Worm (Caenorhabditis elegans): ENCODE measurements around the gene F02A9.7.

Gene F02A9.7

ce11 chrIII:9075539-9075938, at the start of gene F02A9.7:
TSS of gene F02A9.7 (minus strand) at chrIII:9075639.
- TF ChIP-seq him-1 (tag; optimal IDR thresholded peaks at IDR 0.05) (no peak), W03F9.2 (tag; optimal IDR thresholded peaks at IDR 0.05) (no peak), dao-5 (tag; optimal IDR thresholded peaks at IDR 0.05) (no peak)

ce11 chrIII:9118921-9119606, 43.6 kb upstream of the F02A9.7 start, which contains the start of gene ced-11:
TSS of gene ced-11 (plus strand) at chrIII:9119556.
- TF ChIP-seq him-1 (tag; optimal IDR thresholded peaks at IDR 0.05) (no peak), W03F9.2 (tag; optimal IDR thresholded peaks at IDR 0.05) (no peak), dao-5 (tag; optimal IDR thresholded peaks at IDR 0.05) (no peak)

- no peak for TF ChIP-seq dao-5 (tag; optimal IDR thresholded peaks at IDR 0.05)
- no peak for TF ChIP-seq him-1 (tag; optimal IDR thresholded peaks at IDR 0.05)
- no peak for TF ChIP-seq W03F9.2 (tag; optimal IDR thresholded peaks at IDR 0.05)
Measured at ce11 chrIII:9118314-9118850, 42.9 kb upstream of the F02A9.7 start, which contains the start of gene grl-11. TSS of gene grl-11 (minus strand) at chrIII:9118364.

ce11 chrIII:9115745-9116144, 40.3 kb upstream of the F02A9.7 start:
- no peak for TF ChIP-seq W03F9.2 (tag; optimal IDR thresholded peaks at IDR 0.05)

- no peak for TF ChIP-seq dao-5 (tag; optimal IDR thresholded peaks at IDR 0.05)
- TF ChIP-seq him-1 (tag; optimal IDR thresholded peaks at IDR 0.05) = no peak
- no peak for TF ChIP-seq W03F9.2 (tag; optimal IDR thresholded peaks at IDR 0.05)
Measured at ce11 chrIII:9114649-9115048, 39.2 kb upstream of the F02A9.7 start, which contains the start of gene ZK512.1. TSS of gene ZK512.1 (plus strand) at chrIII:9114949.

DNA sequence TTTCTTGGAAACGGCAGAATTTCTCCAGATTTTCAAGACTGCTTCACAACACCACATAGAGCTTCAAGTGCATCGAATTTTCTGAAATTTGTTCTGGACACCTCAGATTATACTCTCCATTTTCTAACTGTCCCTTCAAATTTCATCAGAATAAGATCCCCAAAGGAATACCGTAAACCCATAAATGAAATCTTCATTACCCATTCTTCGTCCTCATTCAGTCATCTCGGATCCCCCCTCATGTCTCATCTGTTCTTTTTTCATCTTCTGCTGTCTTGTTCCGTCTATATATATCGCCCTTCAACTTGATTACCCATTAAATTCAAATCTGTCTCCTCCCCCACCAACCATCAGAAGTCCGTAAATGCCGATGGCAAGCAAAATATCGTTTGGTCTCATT, 38.6 kb upstream of the F02A9.7 start:
- TF ChIP-seq him-1 (tag; optimal IDR thresholded peaks at IDR 0.05) = no peak
- no peak for TF ChIP-seq W03F9.2 (tag; optimal IDR thresholded peaks at IDR 0.05)
- TF ChIP-seq dao-5 (tag; optimal IDR thresholded peaks at IDR 0.05) = no peak

DNA sequence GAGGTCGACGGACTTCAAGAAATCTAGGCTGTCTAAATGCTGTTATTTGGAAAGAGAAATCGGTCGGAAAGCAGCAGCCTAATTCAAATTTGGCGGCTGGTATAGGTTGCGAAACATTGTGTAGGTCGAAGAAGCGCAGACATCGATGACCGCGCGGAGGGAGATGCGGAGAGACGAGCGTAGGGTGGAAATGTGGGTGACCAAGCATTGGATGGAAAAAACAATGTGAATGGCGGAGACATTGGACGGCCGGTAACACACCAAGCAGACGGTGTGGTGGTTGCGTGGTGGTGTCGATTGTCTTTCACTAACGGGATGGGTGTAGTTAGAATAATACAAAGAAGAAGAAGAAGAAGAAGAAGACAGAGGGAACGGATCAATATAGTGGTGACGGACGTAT, 37.0 kb upstream of the F02A9.7 start:
- TF ChIP-seq him-1 (tag; optimal IDR thresholded peaks at IDR 0.05) = no peak
- no peak for TF ChIP-seq W03F9.2 (tag; optimal IDR thresholded peaks at IDR 0.05)
- no peak for TF ChIP-seq dao-5 (tag; optimal IDR thresholded peaks at IDR 0.05)

DNA sequence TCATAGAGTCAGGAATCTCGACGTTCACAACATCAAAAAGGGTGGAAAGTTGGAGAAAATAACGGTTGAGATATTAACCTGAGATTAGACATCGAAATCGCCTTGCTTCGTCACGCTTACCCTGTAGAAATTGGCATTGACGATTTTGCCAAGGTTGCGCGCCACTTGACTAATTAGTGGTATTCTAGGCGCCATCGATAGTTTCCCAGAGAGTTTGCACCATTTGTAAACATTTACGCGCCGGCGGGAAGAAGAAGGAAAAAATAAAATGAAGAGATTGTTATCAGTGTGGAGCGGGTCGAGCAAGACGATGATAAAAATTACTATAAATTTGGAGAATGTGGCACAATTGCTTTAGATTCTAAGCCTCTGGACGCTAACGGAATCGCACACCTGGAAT, 34.8 kb upstream of the F02A9.7 start:
- TF ChIP-seq W03F9.2 (tag; optimal IDR thresholded peaks at IDR 0.05) = no peak
- TF ChIP-seq him-1 (tag; optimal IDR thresholded peaks at IDR 0.05) = no peak
- TF ChIP-seq dao-5 (tag; optimal IDR thresholded peaks at IDR 0.05) = no peak

ce11 chrIII:9109726-9110125, 34.3 kb upstream of the F02A9.7 start:
- TF ChIP-seq dao-5 (tag; optimal IDR thresholded peaks at IDR 0.05) = no peak
- no peak for TF ChIP-seq W03F9.2 (tag; optimal IDR thresholded peaks at IDR 0.05)
- no peak for TF ChIP-seq him-1 (tag; optimal IDR thresholded peaks at IDR 0.05)

ce11 chrIII:9109172-9109571, 33.7 kb upstream of the F02A9.7 start, which contains the start of gene cya-1:
TSS of gene cya-1 (minus strand) at chrIII:9109272.
- no peak for TF ChIP-seq dao-5 (tag; optimal IDR thresholded peaks at IDR 0.05)
- no peak for TF ChIP-seq W03F9.2 (tag; optimal IDR thresholded peaks at IDR 0.05)
- no peak for TF ChIP-seq him-1 (tag; optimal IDR thresholded peaks at IDR 0.05)

DNA sequence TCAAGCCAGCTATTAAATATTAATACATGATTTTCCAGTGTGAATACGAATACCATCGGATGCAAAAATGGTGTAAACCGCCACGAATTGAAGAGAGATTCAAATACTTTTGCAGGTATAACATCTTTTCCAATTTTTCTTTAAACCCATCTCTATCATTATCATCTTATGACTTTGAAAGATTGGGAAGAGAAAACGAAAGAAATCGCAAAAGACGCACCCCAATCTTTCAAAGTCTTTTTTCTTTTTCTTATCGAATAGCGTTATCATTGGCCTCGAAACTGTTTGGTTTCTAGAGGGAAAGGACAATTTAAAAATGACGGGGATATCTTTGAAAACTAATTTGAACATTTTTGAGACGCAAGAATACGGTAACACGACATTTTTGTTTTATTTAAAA, 30.2 kb upstream of the F02A9.7 start:
- TF ChIP-seq W03F9.2 (tag; optimal IDR thresholded peaks at IDR 0.05) = no peak
- TF ChIP-seq dao-5 (tag; optimal IDR thresholded peaks at IDR 0.05) = no peak
- TF ChIP-seq him-1 (tag; optimal IDR thresholded peaks at IDR 0.05) = no peak

ce11 chrIII:9104060-9104459, 28.6 kb upstream of the F02A9.7 start:
- TF ChIP-seq W03F9.2 (tag; optimal IDR thresholded peaks at IDR 0.05) (no peak), him-1 (tag; optimal IDR thresholded peaks at IDR 0.05) (peak; percentile 8)

- no peak for TF ChIP-seq him-1 (tag; optimal IDR thresholded peaks at IDR 0.05)
- no peak for TF ChIP-seq dao-5 (tag; optimal IDR thresholded peaks at IDR 0.05)
- TF ChIP-seq W03F9.2 (tag; optimal IDR thresholded peaks at IDR 0.05) = no peak
Measured at ce11 chrIII:9103643-9104042, 28.2 kb upstream of the F02A9.7 start, which contains the start of gene dos-1. TSS of gene dos-1 (plus strand) at chrIII:9103943.

DNA sequence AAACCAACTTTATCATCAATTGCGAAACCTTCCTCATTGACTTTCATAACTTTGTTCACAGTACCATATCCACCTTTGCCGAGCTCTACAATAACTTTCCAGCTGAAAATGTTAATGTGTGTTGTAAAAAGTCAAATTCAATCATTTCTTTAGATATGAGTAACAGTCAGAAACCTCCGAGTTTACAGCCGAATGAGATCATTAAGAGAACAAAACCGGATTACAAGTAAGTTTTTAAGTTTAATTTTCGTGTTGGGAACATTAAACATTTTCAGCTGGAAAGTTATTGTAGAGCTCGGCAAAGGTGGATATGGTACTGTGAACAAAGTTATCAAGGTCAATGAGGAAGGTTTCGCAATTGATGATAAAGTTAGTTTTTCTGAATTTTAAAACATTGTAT, 25.8 kb upstream of the F02A9.7 start, which contains the start of gene ZK507.1:
Gene ZK507.1 (minus strand): TSS at position 101 of the 400 bp plus-strand sequence.
- TF ChIP-seq dao-5 (tag; optimal IDR thresholded peaks at IDR 0.05) (no peak), him-1 (tag; optimal IDR thresholded peaks at IDR 0.05) (no peak), W03F9.2 (tag; optimal IDR thresholded peaks at IDR 0.05) (no peak)
